Worm (Caenorhabditis elegans): ENCODE data around the gene rsp-4.
"Not testable (repeated sequence)": the region's sequence is repeated elsewhere in the genome, so short reads cannot be mapped to it uniquely, and the experiment has no call there.

The rsp-4 gene

ce11 chrII:5350357-5350756, 38.3 kb downstream of the rsp-4 start, which contains the start of gene F09E5.8:
TSS of gene F09E5.8 (plus strand) at chrII:5350669.
- TF ChIP-seq lin-26 (GFP tag; IDR thresholded peaks at IDR 0.05): 0 out of 2 replicates have a peak, but pooled peaks have one; percentile 35
- 0 out of 2 replicates have a peak, but pooled peaks have one; percentile 41 for TF ChIP-seq Y53G8AR.9 (GFP tag; conservative IDR thresholded peaks at IDR 0.05)
- peak; percentile 30; the same call in 1 of the 2 replicates for TF ChIP-seq madf-6 (GFP tag; IDR thresholded peaks at IDR 0.05)
- peak; percentile 12; the same call in 1 of the 2 replicates for TF ChIP-seq K11D2.4 (GFP tag; IDR thresholded peaks at IDR 0.05)
- TF ChIP-seq mcd-1 (GFP tag; IDR thresholded peaks at IDR 0.05): peak; percentile 83
- peak; percentile 24; the same call in 1 of the 2 replicates for TF ChIP-seq cebp-1 (GFP tag; IDR thresholded peaks at IDR 0.05)
- TF ChIP-seq cebp-1 (tag; optimal IDR thresholded peaks at IDR 0.05): not testable (repeated sequence)
- peak; percentile 93 for TF ChIP-seq dox-1 (GFP tag; IDR thresholded peaks at IDR 0.05)
- peak; percentile 42 for TF ChIP-seq egrh-3 (GFP tag; IDR thresholded peaks at IDR 0.05)
- TF ChIP-seq hmg-1.2 (GFP tag; IDR thresholded peaks at IDR 0.05): peak; percentile 44; the same call in 1 of the 2 replicates
- TF ChIP-seq D2030.7 (GFP tag; IDR thresholded peaks at IDR 0.05): peak; percentile 60
- TF ChIP-seq pbrm-1 (GFP tag; IDR thresholded peaks at IDR 0.05): peak; percentile 68; the same call in 1 of the 2 replicates
- TF ChIP-seq F33H1.4 (GFP tag; IDR thresholded peaks at IDR 0.05): peak; percentile 19; the same call in 1 of the 2 replicates
- peak; percentile 72; the same call in 1 of the 2 replicates for TF ChIP-seq nfyb-1 (GFP tag; IDR thresholded peaks at IDR 0.05)
- peak; percentile 62; the same call in 1 of the 2 replicates for TF ChIP-seq C17E4.6 (GFP tag; IDR thresholded peaks at IDR 0.05)
- peak; percentile 97 for TF ChIP-seq C06A6.2 (GFP tag; conservative IDR thresholded peaks at IDR 0.05)
- TF ChIP-seq ceh-100 (GFP tag; IDR thresholded peaks at IDR 0.05): peak; percentile 83
- TF ChIP-seq ekl-4 (GFP tag; IDR thresholded peaks at IDR 0.05): peak; percentile 52; the same call in 1 of the 2 replicates

- peak; percentile 37 for TF ChIP-seq lin-40 (tag; optimal IDR thresholded peaks at IDR 0.05)
- peak; percentile 67; the same call in 1 of the 2 replicates for TF ChIP-seq bed-2 (GFP tag; IDR thresholded peaks at IDR 0.05)
- TF ChIP-seq ceh-100 (GFP tag; IDR thresholded peaks at IDR 0.05): peak; percentile 94
- peak; percentile 89 for TF ChIP-seq K11D2.4 (GFP tag; IDR thresholded peaks at IDR 0.05)
- TF ChIP-seq Y95B8A.8 (GFP tag; IDR thresholded peaks at IDR 0.05): peak; percentile 91
- TF ChIP-seq attf-3 (GFP tag; conservative IDR thresholded peaks at IDR 0.05): peak; percentile 74
- TF ChIP-seq sea-2 (GFP tag; IDR thresholded peaks at IDR 0.05): 0 out of 2 replicates have a peak, but pooled peaks have one; percentile 50
- TF ChIP-seq hmg-20 (GFP tag; IDR thresholded peaks at IDR 0.05): peak; percentile 66
- TF ChIP-seq cebp-1 (GFP tag; IDR thresholded peaks at IDR 0.05): peak; percentile 83
- peak; percentile 46 for TF ChIP-seq cebp-1 (tag; optimal IDR thresholded peaks at IDR 0.05)
- TF ChIP-seq ceh-91 (GFP tag; IDR thresholded peaks at IDR 0.05): peak; percentile 87
- TF ChIP-seq mcd-1 (GFP tag; IDR thresholded peaks at IDR 0.05): peak; percentile 99
- TF ChIP-seq let-526 (GFP tag; IDR thresholded peaks at IDR 0.05): peak; percentile 89
- TF ChIP-seq Y56A3A.18 (GFP tag; IDR thresholded peaks at IDR 0.05): peak; percentile 91
- 0 out of 2 replicates have a peak, but pooled peaks have one; percentile 70 for TF ChIP-seq madf-3 (GFP tag; IDR thresholded peaks at IDR 0.05)
- peak; percentile 78 for TF ChIP-seq lin-26 (GFP tag; IDR thresholded peaks at IDR 0.05)
- peak; percentile 88 for TF ChIP-seq rcor-1 (GFP tag; IDR thresholded peaks at IDR 0.05)
- TF ChIP-seq Y79H2A.3 (GFP tag; conservative IDR thresholded peaks at IDR 0.05): peak; percentile 74; the same call in 1 of the 2 replicates
- TF ChIP-seq C17E4.6 (GFP tag; IDR thresholded peaks at IDR 0.05): peak; percentile 85
- TF ChIP-seq attf-5 (GFP tag; optimal IDR thresholded peaks at IDR 0.05): peak; percentile 72
- peak; percentile 75; the same call in 1 of the 2 replicates for TF ChIP-seq ztf-25 (GFP tag; IDR thresholded peaks at IDR 0.05)
- peak; percentile 55 for TF ChIP-seq dpl-1 (GFP tag; optimal IDR thresholded peaks at IDR 0.05)
- TF ChIP-seq ztf-28 (GFP tag; IDR thresholded peaks at IDR 0.05): peak; percentile 92
- peak; percentile 90 for TF ChIP-seq D2030.7 (GFP tag; IDR thresholded peaks at IDR 0.05)
- TF ChIP-seq ztf-18 (tag; optimal IDR thresholded peaks at IDR 0.05): peak; percentile 11
- 0 out of 2 replicates have a peak, but pooled peaks have one; percentile 14 for TF ChIP-seq aptf-3 (GFP tag; IDR thresholded peaks at IDR 0.05)
- peak; percentile 95 for TF ChIP-seq ekl-4 (GFP tag; IDR thresholded peaks at IDR 0.05)
- TF ChIP-seq egl-18 (GFP tag; IDR thresholded peaks at IDR 0.05): 0 out of 2 replicates have a peak, but pooled peaks have one; percentile 25
- TF ChIP-seq nfyb-1 (GFP tag; IDR thresholded peaks at IDR 0.05): peak; percentile 95
- peak; percentile 77; the same call in 1 of the 2 replicates for TF ChIP-seq Y53G8AR.9 (GFP tag; conservative IDR thresholded peaks at IDR 0.05)
- peak; percentile 69; the same call in 1 of the 2 replicates for TF ChIP-seq hsf-1 (GFP tag; IDR thresholded peaks at IDR 0.05)
- peak; percentile 58 for TF ChIP-seq madf-8 (GFP tag; conservative IDR thresholded peaks at IDR 0.05)
- TF ChIP-seq tbp1 (GFP tag; optimal IDR thresholded peaks at IDR 0.05): peak; percentile 16
- TF ChIP-seq aptf-2 (GFP tag; conservative IDR thresholded peaks at IDR 0.05): peak; percentile 61; the same call in 1 of the 2 replicates
- peak; percentile 96 for TF ChIP-seq pbrm-1 (GFP tag; IDR thresholded peaks at IDR 0.05)
- TF ChIP-seq dox-1 (GFP tag; IDR thresholded peaks at IDR 0.05): peak; percentile 98
- TF ChIP-seq egrh-3 (GFP tag; IDR thresholded peaks at IDR 0.05): peak; percentile 73
- TF ChIP-seq egl-44 (GFP tag; IDR thresholded peaks at IDR 0.05): peak; percentile 74
- TF ChIP-seq lin-54 (GFP tag; optimal IDR thresholded peaks at IDR 0.05): peak; percentile 89
Observed at ce11 chrII:5346350-5346749, 42.3 kb downstream of the rsp-4 start.

Measured in whole organism, young adult.